Worm (Caenorhabditis elegans): ENCODE data around the gene clec-121.

DNA sequence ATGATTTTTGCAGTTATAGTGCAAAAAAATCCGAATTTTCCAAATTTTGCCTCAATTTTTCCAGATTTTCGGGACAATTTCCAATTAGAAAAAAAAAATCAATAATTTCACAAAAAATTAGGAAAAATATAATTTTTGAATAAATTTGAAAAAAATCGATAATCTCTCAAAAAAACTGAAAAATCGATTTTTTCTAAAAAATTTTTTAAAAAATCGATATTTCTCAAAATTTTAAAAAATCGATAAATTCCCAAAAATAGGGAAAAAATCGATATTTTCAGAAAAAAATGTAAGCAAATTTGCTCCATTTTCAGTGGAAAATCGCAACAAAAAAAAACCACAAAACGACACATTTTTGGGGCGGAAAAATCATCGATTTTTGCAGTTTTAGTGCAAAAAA, 34.2 kb upstream of the clec-121 start:
- TF ChIP-seq nhr-28 (tag; optimal IDR thresholded peaks at IDR 0.05) (no peak), lsy-2 (tag; optimal IDR thresholded peaks at IDR 0.05) (no peak), ztf-11 (tag; optimal IDR thresholded peaks at IDR 0.05) (no peak), nhr-237 (tag; optimal IDR thresholded peaks at IDR 0.05) (no peak), sptf-1 (tag; optimal IDR thresholded peaks at IDR 0.05) (no peak), elt-1 (tag; optimal IDR thresholded peaks at IDR 0.05; ENCODE audit: borderline replicate concordance, insufficient read depth) (no peak)

Measured in whole organism, mixed stage, embryonic.